Worm (Caenorhabditis elegans): ENCODE data around the gene fat-3.
A peak's percentile ranks its signal among the peaks of the same experiment; 100 is the strongest.

Gene fat-3

DNA sequence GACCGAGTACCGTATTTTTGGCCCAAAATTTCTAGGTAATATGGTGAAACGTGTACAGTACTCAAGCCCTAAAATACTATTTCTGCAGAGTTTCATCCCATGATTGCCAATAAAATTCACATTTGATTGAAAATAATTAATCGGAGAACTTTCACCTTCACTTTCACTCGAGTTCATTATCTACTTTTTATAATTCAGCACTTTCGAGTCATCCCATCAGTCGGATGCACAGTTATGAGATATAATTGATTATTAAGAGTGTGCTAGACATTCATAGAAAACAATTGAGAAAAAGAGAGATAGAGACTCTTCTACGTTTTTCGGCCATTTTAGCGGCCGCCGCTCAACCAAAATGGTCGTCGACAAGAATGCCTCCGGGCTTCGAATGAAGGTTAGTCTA is at the start of gene fat-3:
Gene fat-3, plus strand, starts transcription at position 313 of the 400 bp plus-strand sequence.
- no peak for TF ChIP-seq daf-16 (GFP tag; optimal IDR thresholded peaks at IDR 0.05)
- TF ChIP-seq daf-16 (tag; optimal IDR thresholded peaks at IDR 0.05) = peak; percentile 68
- TF ChIP-seq php-3 (GFP tag; IDR thresholded peaks at IDR 0.05) = peak; percentile 82
- no peak for TF ChIP-seq cey-2 (tag; optimal IDR thresholded peaks at IDR 0.05; ENCODE audit: borderline replicate concordance, insufficient read depth)
- TF ChIP-seq mxl-3 (GFP tag; optimal IDR thresholded peaks at IDR 0.05) = no peak
- no peak for TF ChIP-seq duxl-1 (tag; optimal IDR thresholded peaks at IDR 0.05; ENCODE audit: poor library complexity)
- peak; percentile 41 for TF ChIP-seq mep-1 (tag; optimal IDR thresholded peaks at IDR 0.05)
- TF ChIP-seq Y5F2A.4 (GFP tag; optimal IDR thresholded peaks at IDR 0.05) = no peak
- no peak for TF ChIP-seq nhr-77 (tag; optimal IDR thresholded peaks at IDR 0.05)
- TF ChIP-seq saeg-2 (GFP tag; IDR thresholded peaks at IDR 0.05) = no peak
- TF ChIP-seq daf-19 (GFP tag; conservative IDR thresholded peaks at IDR 0.05) = no peak
- no peak for TF ChIP-seq arid-1 (GFP tag; conservative IDR thresholded peaks at IDR 0.05)
- TF ChIP-seq Y48G9A.11 (GFP tag; IDR thresholded peaks at IDR 0.05) = no peak
- TF ChIP-seq ceh-44 (GFP tag; IDR thresholded peaks at IDR 0.05) = no peak
- peak; percentile 62 for TF ChIP-seq dmd-6 (GFP tag; IDR thresholded peaks at IDR 0.05)
- TF ChIP-seq hmg-1.1 (GFP tag; IDR thresholded peaks at IDR 0.05) = no peak
- no peak for TF ChIP-seq aha-1 (tag)
- TF ChIP-seq F44E2.7 (GFP tag; IDR thresholded peaks at IDR 0.05) = no peak
- TF ChIP-seq lsy-2 (tag; optimal IDR thresholded peaks at IDR 0.05) = peak in 1 of 2 experiments; percentile 36
- no peak for TF ChIP-seq mxl-2 (GFP tag; conservative IDR thresholded peaks at IDR 0.05)
- no peak for TF ChIP-seq attf-4 (tag; optimal IDR thresholded peaks at IDR 0.05)
- TF ChIP-seq mes-2 (tag; optimal IDR thresholded peaks at IDR 0.05; ENCODE audit: poor library complexity, severe bottlenecking) = peak; percentile 17
- no peak for TF ChIP-seq snpc-4 (tag; optimal IDR thresholded peaks at IDR 0.05)
- TF ChIP-seq nhr-28 (tag; optimal IDR thresholded peaks at IDR 0.05) = peak; percentile 61
- TF ChIP-seq fkh-10 (GFP tag; optimal IDR thresholded peaks at IDR 0.05) = no peak
- TF ChIP-seq ces-1 (GFP tag; optimal IDR thresholded peaks at IDR 0.05) = no peak
- TF ChIP-seq ztf-11 (tag; optimal IDR thresholded peaks at IDR 0.05) = no peak
- TF ChIP-seq dve-1 (tag; optimal IDR thresholded peaks at IDR 0.05; ENCODE audit: insufficient read depth) = peak; percentile 79
- no peak for TF ChIP-seq Y75B8A.6 (GFP tag; IDR thresholded peaks at IDR 0.05)
- no peak for TF ChIP-seq daf-12 (tag; optimal IDR thresholded peaks at IDR 0.05)
- no peak for TF ChIP-seq Y105C5A.15 (GFP tag; IDR thresholded peaks at IDR 0.05)
- TF ChIP-seq ceh-32 (tag; optimal IDR thresholded peaks at IDR 0.05; ENCODE audit: poor library complexity) = no peak
- TF ChIP-seq vab-7 (GFP tag; IDR thresholded peaks at IDR 0.05) = no peak
- no peak for TF ChIP-seq spr-3 (GFP tag; optimal IDR thresholded peaks at IDR 0.05)
- no peak for TF ChIP-seq zip-2 (tag; optimal IDR thresholded peaks at IDR 0.05)
- TF ChIP-seq nhr-10 (tag; optimal IDR thresholded peaks at IDR 0.05) = no peak
- 0 out of 2 replicates have a peak, but pooled peaks have one; percentile 12 for TF ChIP-seq tra-1 (GFP tag; IDR thresholded peaks at IDR 0.05)
- peak; percentile 4 for TF ChIP-seq nhr-48 (tag; optimal IDR thresholded peaks at IDR 0.05)
- no peak for TF ChIP-seq unc-130 (GFP tag; optimal IDR thresholded peaks at IDR 0.05)
- TF ChIP-seq R02D3.7 (tag; optimal IDR thresholded peaks at IDR 0.05) = no peak
- TF ChIP-seq spr-1 (tag; optimal IDR thresholded peaks at IDR 0.05) = no peak
- TF ChIP-seq unc-39 (tag; optimal IDR thresholded peaks at IDR 0.05) = no peak
- TF ChIP-seq mdt-29 (GFP tag; IDR thresholded peaks at IDR 0.05) = 0 out of 2 replicates have a peak, but pooled peaks have one; percentile 10
- peak; percentile 49 for TF ChIP-seq hlh-30 (tag; optimal IDR thresholded peaks at IDR 0.05; ENCODE audit: insufficient read depth)
- TF ChIP-seq rbr-2 (tag; optimal IDR thresholded peaks at IDR 0.05) = no peak
- TF ChIP-seq skn-1 (tag; optimal IDR thresholded peaks at IDR 0.05) = no peak
- no peak for TF ChIP-seq D1046.2 (GFP tag; IDR thresholded peaks at IDR 0.05)
- no peak for TF ChIP-seq ceh-20 (GFP tag; IDR thresholded peaks at IDR 0.05)
- no peak for TF ChIP-seq lin-39 (tag; optimal IDR thresholded peaks at IDR 0.05)
- TF ChIP-seq pqm-1 (tag; optimal IDR thresholded peaks at IDR 0.05) = peak; percentile 31
- TF ChIP-seq hlh-11 (tag; optimal IDR thresholded peaks at IDR 0.05) = peak; percentile 60
